Fruit fly (Drosophila melanogaster): ENCODE results near the gene Pi4KIIIalpha.

The Pi4KIIIalpha gene

dm6 chrX:2647472-2647883, 22.9 kb downstream of the Pi4KIIIalpha start (continued):
- TF ChIP-seq usp (GFP tag; optimal IDR thresholded peaks at IDR 0.05): no peak
- TF ChIP-seq CG10565 (GFP tag; optimal IDR thresholded peaks at IDR 0.05): no peak
- TF ChIP-seq CG7987 (GFP tag; optimal IDR thresholded peaks at IDR 0.05): no peak
- TF ChIP-seq CG3163 (GFP tag; optimal IDR thresholded peaks at IDR 0.05): no peak
- TF ChIP-seq pita (GFP tag; optimal IDR thresholded peaks at IDR 0.05): no peak
- TF ChIP-seq stc (GFP tag; IDR thresholded peaks at IDR 0.05): no peak; the same call in 1 of the 2 replicates
- TF ChIP-seq pfk (GFP tag; optimal IDR thresholded peaks at IDR 0.05): no peak
- TF ChIP-seq otp (GFP tag; IDR thresholded peaks at IDR 0.05): 0 out of 3 replicates have a peak, but pooled peaks have one; percentile 53
- peak; percentile 30 for TF ChIP-seq CG8281 (tag; optimal IDR thresholded peaks at IDR 0.05)
- TF ChIP-seq CG1832 (GFP tag; optimal IDR thresholded peaks at IDR 0.05): no peak
- peak; percentile 31 for TF ChIP-seq Camta (GFP tag; optimal IDR thresholded peaks at IDR 0.05)
- TF ChIP-seq pb (GFP tag; optimal IDR thresholded peaks at IDR 0.05): peak; percentile 45
- peak; percentile 55 for TF ChIP-seq E2f1 (GFP tag; IDR thresholded peaks at IDR 0.05)
- TF ChIP-seq yki (optimal IDR thresholded peaks at IDR 0.05): no peak
- TF ChIP-seq Vsx1 (GFP tag; optimal IDR thresholded peaks at IDR 0.05): peak; percentile 26
- peak; percentile 53; the same call in 1 of the 2 replicates for TF ChIP-seq seq (GFP tag; IDR thresholded peaks at IDR 0.05)
- peak; percentile 71 for TF ChIP-seq PHDP (tag; optimal IDR thresholded peaks at IDR 0.05)
- TF ChIP-seq Taf1 (GFP tag; IDR thresholded peaks at IDR 0.05): no peak
- TF ChIP-seq jigr1 (GFP tag; IDR thresholded peaks at IDR 0.05): peak; percentile 29; the same call in 1 of the 3 replicates
- no peak for TF ChIP-seq CG10431 (GFP tag; optimal IDR thresholded peaks at IDR 0.05)
- peak; percentile 59 for TF ChIP-seq CG17829 (tag; optimal IDR thresholded peaks at IDR 0.05)
- no peak for TF ChIP-seq YL-1 (GFP tag; optimal IDR thresholded peaks at IDR 0.05)
- TF ChIP-seq pan (optimal IDR thresholded peaks at IDR 0.05): no peak
- TF ChIP-seq pan (GFP tag; optimal IDR thresholded peaks at IDR 0.05 in 1 of 2, IDR thresholded peaks at IDR 0.05 in 1 of 2): peak in 1 of 2 experiments; percentile 49
- TF ChIP-seq pzg (GFP tag; optimal IDR thresholded peaks at IDR 0.05): no peak
- TF ChIP-seq Ada2b (GFP tag; IDR thresholded peaks at IDR 0.05): peak; percentile 57
- no peak for TF ChIP-seq klu (GFP tag; IDR thresholded peaks at IDR 0.05)
- no peak for TF ChIP-seq chinmo (GFP tag; IDR thresholded peaks at IDR 0.05; ENCODE audit: partially characterized antibody)
- no peak for TF ChIP-seq CG17912 (GFP tag; optimal IDR thresholded peaks at IDR 0.05)
- TF ChIP-seq Lim3 (GFP tag; IDR thresholded peaks at IDR 0.05): no peak
- TF ChIP-seq Tbp (GFP tag; optimal IDR thresholded peaks at IDR 0.05): no peak
- peak; percentile 34 for TF ChIP-seq scrt (GFP tag; optimal IDR thresholded peaks at IDR 0.05)
- TF ChIP-seq CG12942 (GFP tag; optimal IDR thresholded peaks at IDR 0.05): peak; percentile 47
- peak; percentile 26; the same call in 1 of the 2 replicates for TF ChIP-seq CG32772 (GFP tag; IDR thresholded peaks at IDR 0.05)
- peak; percentile 24; the same call in 1 of the 2 replicates for TF ChIP-seq peb (GFP tag; IDR thresholded peaks at IDR 0.05)
- TF ChIP-seq zfh1 (GFP tag; IDR thresholded peaks at IDR 0.05): 0 out of 3 replicates have a peak, but pooled peaks have one; percentile 61
- TF ChIP-seq gce (GFP tag; IDR thresholded peaks at IDR 0.05): no peak
- no peak for TF ChIP-seq luna (GFP tag; optimal IDR thresholded peaks at IDR 0.05)
- peak; percentile 63; the same call in 1 of the 2 replicates for TF ChIP-seq sob (GFP tag; IDR thresholded peaks at IDR 0.05)
- TF ChIP-seq HHEX (GFP tag; optimal IDR thresholded peaks at IDR 0.05): peak; percentile 68
- peak; percentile 64 for TF ChIP-seq corto (GFP tag; optimal IDR thresholded peaks at IDR 0.05)
- no peak for TF ChIP-seq crp (GFP tag; optimal IDR thresholded peaks at IDR 0.05)
- TF ChIP-seq CG3838 (GFP tag; optimal IDR thresholded peaks at IDR 0.05): no peak
- TF ChIP-seq H2.0 (GFP tag; IDR thresholded peaks at IDR 0.05): 0 out of 2 replicates have a peak, but pooled peaks have one; percentile 22
- TF ChIP-seq CG6689 (GFP tag; IDR thresholded peaks at IDR 0.05): peak; percentile 57
- TF ChIP-seq pros (GFP tag; optimal IDR thresholded peaks at IDR 0.05): no peak
- TF ChIP-seq Optix (GFP tag; IDR thresholded peaks at IDR 0.05): 0 out of 3 replicates have a peak, but pooled peaks have one; percentile 20
- TF ChIP-seq az2 (GFP tag; optimal IDR thresholded peaks at IDR 0.05): peak; percentile 38
- peak; percentile 5 for TF ChIP-seq Lhr (GFP tag; optimal IDR thresholded peaks at IDR 0.05)
- peak; percentile 8 for TF ChIP-seq mirr (GFP tag; optimal IDR thresholded peaks at IDR 0.05)
- no peak for TF ChIP-seq Dp (GFP tag; optimal IDR thresholded peaks at IDR 0.05)
- TF ChIP-seq ftz-f1 (GFP tag; optimal IDR thresholded peaks at IDR 0.05): no peak
